Comparison of ENCODE assay signal across 1 fruit fly cellular context in the genomic region with DNA sequence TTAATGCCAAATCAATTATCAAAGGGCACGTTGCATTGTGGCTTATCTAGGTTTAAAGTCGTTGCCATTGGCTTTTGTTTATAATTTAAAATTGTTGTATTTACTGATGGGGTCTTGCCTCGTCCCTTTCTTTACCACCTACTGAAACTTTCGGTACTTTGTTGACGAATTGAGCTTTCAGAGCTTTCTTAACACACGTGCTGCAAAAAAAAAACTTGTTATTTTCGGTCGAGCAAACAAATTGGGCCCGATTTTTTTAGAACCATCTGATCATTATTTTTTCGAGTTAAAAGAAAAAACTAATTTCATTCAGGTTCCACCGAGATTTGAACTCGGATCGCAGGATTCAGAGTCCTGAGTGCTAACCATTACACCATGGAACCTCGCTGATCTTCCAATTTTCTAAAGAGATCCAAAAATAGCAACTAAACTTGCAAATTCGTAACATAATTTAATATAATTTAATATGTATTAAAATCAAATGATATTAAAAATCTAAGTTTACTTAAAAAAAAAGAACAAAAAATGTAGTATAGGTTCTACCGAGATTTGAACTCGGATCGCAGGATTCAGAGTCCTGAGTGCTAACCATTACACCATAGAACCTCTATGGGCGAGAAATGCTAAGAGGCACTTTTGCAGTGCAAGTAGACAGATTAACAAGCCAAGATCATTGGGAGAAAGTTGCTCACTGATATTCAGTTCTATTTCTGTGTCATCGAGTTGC.
TF ChIP-seq lines count a peak whose summit lies in the region.

No protein-coding gene starts in this region.

TF ChIP-seq in whole organism, embryonic, 481 proteins besides CTCF, POLR2A, EP300 and RAD21 (continued from another document):
- TF ChIP-seq CG34224 (GFP tag; IDR thresholded peaks at IDR 0.05; lab: Robert Waterston, UW; ENCODE audit: partially characterized antibody) (peak; percentile 56; the same call in 2 of the 3 replicates), NK7.1 (GFP tag; optimal IDR thresholded peaks at IDR 0.05; lab: Kevin White, UChicago) (no peak), D19A (tag; optimal IDR thresholded peaks at IDR 0.05; lab: Kevin White, UChicago) (no peak), B-H2 (GFP tag; optimal IDR thresholded peaks at IDR 0.05; lab: Kevin White, UChicago) (no peak), unc-4 (GFP tag; IDR thresholded peaks at IDR 0.05; lab: Robert Waterston, UW; ENCODE audit: partially characterized antibody) (peak; percentile 22; the same call in 1 of the 2 replicates), pnt (GFP tag; optimal IDR thresholded peaks at IDR 0.05; lab: Kevin White, UChicago) (no peak), HHEX (GFP tag; optimal IDR thresholded peaks at IDR 0.05; lab: Kevin White, UChicago) (no peak), dysf (GFP tag; IDR thresholded peaks at IDR 0.05; lab: Robert Waterston, UW) (no peak), Med (GFP tag; lab: Kevin White, UChicago) (peak; percentile 7), psq (GFP tag; optimal IDR thresholded peaks at IDR 0.05; lab: Kevin White, UChicago) (no peak), CG18262 (tag; optimal IDR thresholded peaks at IDR 0.05; lab: Kevin White, UChicago) (peak; percentile 26), CG6791 (GFP tag; IDR thresholded peaks at IDR 0.05; lab: Robert Waterston, UW; ENCODE audit: partially characterized antibody) (peak; percentile 93), bbx (GFP tag; IDR thresholded peaks at IDR 0.05; lab: Robert Waterston, UW; ENCODE audit: partially characterized antibody) (peak; percentile 85), CG42726 (GFP tag; IDR thresholded peaks at IDR 0.05; lab: Robert Waterston, UW; ENCODE audit: partially characterized antibody) (peak; percentile 92), scrt (GFP tag; optimal IDR thresholded peaks at IDR 0.05; lab: Kevin White, UChicago) (no peak), CG2875 (GFP tag; optimal IDR thresholded peaks at IDR 0.05; lab: Kevin White, UChicago) (no peak), jing (GFP tag; optimal IDR thresholded peaks at IDR 0.05; lab: Kevin White, UChicago) (no peak), CG12744 (GFP tag; optimal IDR thresholded peaks at IDR 0.05; lab: Kevin White, UChicago) (no peak), CG33557 (GFP tag; optimal IDR thresholded peaks at IDR 0.05; lab: Kevin White, UChicago) (no peak), CG6175 (GFP tag; IDR thresholded peaks at IDR 0.05; lab: Robert Waterston, UW) (no peak), Dip2 (GFP tag; IDR thresholded peaks at IDR 0.05; lab: Robert Waterston, UW) (no peak), knrl (GFP tag; IDR thresholded peaks at IDR 0.05; lab: Robert Waterston, UW; ENCODE audit: partially characterized antibody) (peak; percentile 55), CrebB (tag; optimal IDR thresholded peaks at IDR 0.05; lab: Kevin White, UChicago) (no peak), CG11504 (tag; optimal IDR thresholded peaks at IDR 0.05; lab: Kevin White, UChicago) (peak; percentile 13)
